Worm (Caenorhabditis elegans) whole organism, L4 larva: Measurements from ENCODE around the gene spe-19.

ENCODE experiments used
- dpl-1 ChIP-seq: fragments of 150-350 bp; optimal IDR thresholded peaks from 2 replicates; lab custom pipeline; 2014; ENCODE audit warnings: missing biosample characterization, missing genetic modification reagents, missing genetic modification characterization
- hmg-1.1 ChIP-seq: fragments of 200-800 bp; sonication (Bioruptor generic); IDR thresholded peaks from 2 replicates; pipeline ENCODE4 v1.3.6; 2022; ENCODE audit warnings: missing genetic modification reagents, missing genetic modification characterization, missing compliant biosample characterization
- lin-15B ChIP-seq: fragments of 150-350 bp; sonication (generic microtip); optimal IDR thresholded peaks from 3 replicates; lab custom pipeline; 2014; ENCODE audit warnings: missing biosample characterization, missing genetic modification characterization
- nhr-28 ChIP-seq: fragments of 150-350 bp; optimal IDR thresholded peaks from 2 replicates; lab custom pipeline; 2014; ENCODE audit warnings: missing biosample characterization, missing genetic modification characterization
- sdz-12 ChIP-seq: fragments of 200-800 bp; sonication (Bioruptor generic); optimal IDR thresholded peaks from 2 replicates; lab custom pipeline; 2018; ENCODE audit warnings: mild to moderate bottlenecking, missing genetic modification characterization, missing compliant biosample characterization
- unc-62 ChIP-seq, 3 experiments: fragments of 150-350 bp in 1 of 3; sonication (generic microtip); optimal IDR thresholded peaks in 2 of 3; peaks in 1 of 3; 1 replicate in 1 of 3; 2 replicates in 2 of 3; lab custom pipeline; 2014 to 2017; ENCODE audit warnings: missing biosample characterization in 3 of 3, missing genetic modification characterization in 3 of 3, missing genetic modification reagents in 3 of 3, missing genotype in 1 of 3

DNA sequence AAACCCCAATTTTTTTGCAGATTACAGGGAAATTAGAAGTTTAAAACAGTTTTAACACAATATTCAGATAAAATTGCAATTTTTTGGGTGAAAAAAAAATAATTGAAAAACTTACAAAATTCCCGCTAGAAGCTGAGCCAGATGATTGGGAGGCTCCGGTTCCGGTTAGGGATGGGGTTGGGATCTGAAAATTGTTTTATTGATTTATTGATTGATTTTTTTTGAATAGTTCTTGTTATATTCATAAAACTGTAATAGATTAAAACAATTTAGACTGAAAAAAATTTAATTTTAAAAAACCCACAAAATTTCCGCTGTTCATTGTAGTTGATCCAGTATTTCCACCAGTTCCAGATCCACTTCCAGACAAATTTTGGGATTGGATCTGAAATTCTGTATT, 12.2 kb upstream of the spe-19 start:
- TF ChIP-seq lin-15B (tag; lab: Kevin White, UChicago) = no peak
- TF ChIP-seq hmg-1.1 (GFP tag; lab: Robert Waterston, UW) = no peak
- no peak for TF ChIP-seq sdz-12 (GFP tag; lab: Kevin White, UChicago)
- no peak for TF ChIP-seq nhr-28 (tag; lab: Kevin White, UChicago)
- no peak for TF ChIP-seq unc-62 (GFP tag; optimal IDR thresholded peaks at IDR 0.05 in 1 of 2; lab: Kevin White, UChicago)
- TF ChIP-seq unc-62 (tag; optimal IDR thresholded peaks at IDR 0.05; lab: Kevin White, UChicago) = no peak
- TF ChIP-seq dpl-1 (GFP tag; lab: Kevin White, UChicago) = no peak
